Worm (Caenorhabditis elegans): ENCODE results near the gene srh-146.

DNA sequence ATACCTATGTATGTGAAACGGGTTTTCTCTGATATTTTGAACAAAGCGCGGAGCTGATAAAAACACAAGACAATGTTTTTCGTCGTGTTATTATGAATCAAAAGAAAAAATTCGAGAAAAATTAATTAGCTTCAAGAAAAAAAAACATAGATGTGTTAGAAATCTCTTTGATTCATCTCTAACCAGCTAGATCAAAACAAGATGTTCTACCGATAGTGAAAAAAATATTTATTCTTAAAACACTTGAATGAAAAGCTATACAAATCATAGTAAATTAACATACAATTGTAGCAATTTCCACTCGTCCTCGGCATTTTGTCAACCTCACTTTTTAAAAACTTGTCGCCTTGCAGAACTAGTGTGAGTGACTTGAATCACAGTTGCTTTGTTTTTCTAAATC is 28.2 kb downstream of the srh-146 start:
- TF ChIP-seq hmg-4 (GFP tag; optimal IDR thresholded peaks at IDR 0.05) = no peak
- TF ChIP-seq ama-1 (optimal IDR thresholded peaks at IDR 0.05) = no peak
- TF ChIP-seq hmbx-1 (tag; optimal IDR thresholded peaks at IDR 0.05) = no peak
- TF ChIP-seq aly-1 (tag; optimal IDR thresholded peaks at IDR 0.05) = no peak
- TF ChIP-seq tra-4 (tag; optimal IDR thresholded peaks at IDR 0.05) = no peak
- TF ChIP-seq pes-1 (GFP tag; IDR thresholded peaks at IDR 0.05) = no peak
- TF ChIP-seq hnd-1 (tag; optimal IDR thresholded peaks at IDR 0.05) = no peak
- no peak for TF ChIP-seq ceh-36 (tag; optimal IDR thresholded peaks at IDR 0.05)
- no peak for TF ChIP-seq tbx-11 (GFP tag; IDR thresholded peaks at IDR 0.05)
- no peak for TF ChIP-seq sea-1 (GFP tag; conservative IDR thresholded peaks at IDR 0.05)
- no peak for TF ChIP-seq ets-7 (tag; optimal IDR thresholded peaks at IDR 0.05)
- no peak for TF ChIP-seq tbx-37 (GFP tag; conservative IDR thresholded peaks at IDR 0.05)

All from whole organism, early embryonic.